Worm (Caenorhabditis elegans) whole organism, young adult: ENCODE data around the gene czw-1.

Experiments used
- B0336.3 ChIP-seq: fragments of 200-800 bp; sonication (Bioruptor generic); IDR thresholded peaks from 2 replicates; pipeline ENCODE4 v1.3.6; 2022; ENCODE audit warnings: missing genetic modification characterization, missing compliant biosample characterization
- ama-1 ChIP-seq, 3 experiments: fragments of 150-350 bp in 1 of 3; sonication (generic microtip) in 2 of 3; optimal IDR thresholded peaks; 2 replicates each; lab custom pipeline; 2014 to 2018; ENCODE audit warnings: missing biosample characterization in 2 of 3, missing genetic modification characterization in 2 of 3, missing genetic modification reagents in 2 of 3
- attf-3 ChIP-seq: fragments of 200-800 bp; sonication (Bioruptor generic); conservative IDR thresholded peaks from 2 replicates; pipeline ENCODE4 v1.3.6; 2022; ENCODE audit warnings: missing genetic modification reagents, missing genetic modification characterization, missing compliant biosample characterization
- ets-4 ChIP-seq: fragments of 200-800 bp; sonication (Bioruptor generic); optimal IDR thresholded peaks from 2 replicates; lab custom pipeline; 2018; ENCODE audit warnings: mild to moderate bottlenecking, missing genetic modification characterization, missing compliant biosample characterization
- hlh-26 ChIP-seq: fragments of 200-800 bp; sonication (Bioruptor generic); conservative IDR thresholded peaks from 2 replicates; pipeline ENCODE4 v1.3.6; 2022; ENCODE audit warnings: missing genetic modification reagents, missing genetic modification characterization, missing compliant biosample characterization
- let-607 ChIP-seq, 2 experiments: fragments of 200-800 bp in 1 of 2; sonication (Bioruptor generic) in 1 of 2; sonication (generic microtip) in 1 of 2; optimal IDR thresholded peaks; 2 replicates each; lab custom pipeline; 2016 to 2018; ENCODE audit warnings: mild to moderate bottlenecking in 2 of 2, missing compliant biosample characterization in 2 of 2, missing genetic modification characterization in 2 of 2, moderate library complexity in 2 of 2, missing genotype in 1 of 2
- madf-10 ChIP-seq: sonication (generic microtip); optimal IDR thresholded peaks from 2 replicates; lab custom pipeline; 2016; ENCODE audit warnings: mild to moderate bottlenecking, missing genetic modification characterization, missing compliant biosample characterization
- pbrm-1 ChIP-seq: fragments of 200-800 bp; sonication (Bioruptor generic); IDR thresholded peaks from 2 replicates; pipeline ENCODE4 v1.3.6; 2022; ENCODE audit warnings: missing genetic modification reagents, missing genetic modification characterization, missing compliant biosample characterization
- snpc-4 ChIP-seq, 5 experiments: fragments of 150-350 bp in 1 of 5; sonication (generic microtip) in 4 of 5; optimal IDR thresholded peaks; 2 replicates each; lab custom pipeline; 2014 to 2018; ENCODE audit warnings: missing genetic modification characterization in 5 of 5, missing biosample characterization in 3 of 5, antibody characterized with exemption in 2 of 5, mild to moderate bottlenecking in 2 of 5, missing compliant biosample characterization in 2 of 5, missing genotype in 2 of 5, moderate library complexity in 2 of 5, missing genetic modification reagents in 1 of 5
- somi-1 ChIP-seq: fragments of 200-800 bp; sonication (Bioruptor generic); optimal IDR thresholded peaks from 2 replicates; lab custom pipeline; 2018; ENCODE audit warnings: mild to moderate bottlenecking, missing genetic modification characterization, missing compliant biosample characterization
- sptf-2 ChIP-seq: fragments of 200-800 bp; sonication (Bioruptor generic); optimal IDR thresholded peaks from 2 replicates; lab custom pipeline; 2018; ENCODE audit warnings: mild to moderate bottlenecking, missing genetic modification characterization, missing compliant biosample characterization
- ztf-25 ChIP-seq: fragments of 200-800 bp; sonication (Bioruptor generic); IDR thresholded peaks from 2 replicates; pipeline ENCODE4 v1.3.6; 2022; ENCODE audit warnings: missing genetic modification reagents, missing genetic modification characterization, missing compliant biosample characterization
- ztf-28 ChIP-seq: fragments of 200-800 bp; sonication (Bioruptor generic); IDR thresholded peaks from 2 replicates; pipeline ENCODE4 v1.3.6; 2022; ENCODE audit warnings: missing genetic modification reagents, missing genetic modification characterization, missing compliant biosample characterization

DNA sequence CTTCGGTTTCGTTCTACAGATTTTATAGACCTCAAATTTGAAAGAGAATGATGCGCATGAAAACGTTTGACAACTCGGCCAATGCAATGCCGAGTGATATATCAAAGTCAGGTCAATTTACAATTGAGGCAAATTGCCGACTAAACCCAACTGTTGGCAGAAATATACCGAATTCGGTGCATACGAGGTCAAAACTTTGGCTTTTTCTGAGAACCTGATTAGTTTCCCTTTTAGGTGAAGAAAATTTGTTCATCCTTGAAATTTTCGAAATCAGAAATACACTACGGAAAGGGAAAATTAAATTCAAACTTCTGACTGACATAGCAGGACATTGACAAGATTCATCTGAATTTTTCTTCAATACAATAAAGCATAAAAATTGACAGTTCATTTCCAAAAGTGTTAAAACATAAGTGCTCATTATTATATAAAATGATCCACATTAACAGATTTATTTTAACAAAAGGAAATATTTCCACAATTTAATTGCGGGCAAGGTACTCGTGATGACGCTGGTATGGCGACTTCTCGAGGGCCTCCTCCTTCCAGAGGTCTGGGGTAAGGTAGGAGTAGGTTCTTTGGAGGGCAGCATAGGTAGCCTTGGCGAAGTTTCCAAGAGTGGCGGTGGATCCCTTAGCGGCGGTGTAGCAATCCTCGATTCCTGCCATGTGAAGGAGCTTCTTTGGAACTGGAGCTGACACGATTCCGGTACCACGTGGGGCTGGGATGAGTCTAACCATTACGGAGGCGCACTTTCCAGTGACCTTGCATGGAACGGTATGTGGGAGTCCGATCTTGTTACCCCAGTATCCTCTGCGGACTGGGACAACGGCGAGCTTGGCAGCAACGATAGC, 21.4 kb downstream of the czw-1 start:
- TF ChIP-seq ets-4 (GFP tag; lab: Kevin White, UChicago) (peak; percentile 12), B0336.3 (peak; percentile 80), sptf-2 (GFP tag; lab: Kevin White, UChicago) (no peak), attf-3 (GFP tag; lab: Robert Waterston, UW) (no peak), ztf-28 (GFP tag; lab: Robert Waterston, UW) (no peak), ama-1 (optimal IDR thresholded peaks at IDR 0.05; lab: Kevin White, UChicago) (no peak), ama-1 (GFP tag; optimal IDR thresholded peaks at IDR 0.05; lab: Kevin White, UChicago) (no peak), hlh-26 (GFP tag; lab: Robert Waterston, UW) (no peak), ztf-25 (GFP tag; lab: Robert Waterston, UW) (peak; percentile 50; the same call in 1 of the 2 replicates), madf-10 (tag; lab: Kevin White, UChicago) (no peak), let-607 (tag; optimal IDR thresholded peaks at IDR 0.05; lab: Kevin White, UChicago) (no peak), somi-1 (GFP tag; lab: Kevin White, UChicago) (no peak), pbrm-1 (GFP tag; lab: Robert Waterston, UW) (no peak), snpc-4 (GFP tag; optimal IDR thresholded peaks at IDR 0.05; lab: Kevin White, UChicago) (peak; percentile 40), snpc-4 (tag; optimal IDR thresholded peaks at IDR 0.05; lab: Kevin White, UChicago) (peak in 2 of 4 experiments; percentile 32 to 43)
